Fruit fly (Drosophila melanogaster): ENCODE measurements around the gene SWIP.
A peak's percentile ranks its signal among the peaks of the same experiment; 100 is the strongest.

The SWIP gene

DNA sequence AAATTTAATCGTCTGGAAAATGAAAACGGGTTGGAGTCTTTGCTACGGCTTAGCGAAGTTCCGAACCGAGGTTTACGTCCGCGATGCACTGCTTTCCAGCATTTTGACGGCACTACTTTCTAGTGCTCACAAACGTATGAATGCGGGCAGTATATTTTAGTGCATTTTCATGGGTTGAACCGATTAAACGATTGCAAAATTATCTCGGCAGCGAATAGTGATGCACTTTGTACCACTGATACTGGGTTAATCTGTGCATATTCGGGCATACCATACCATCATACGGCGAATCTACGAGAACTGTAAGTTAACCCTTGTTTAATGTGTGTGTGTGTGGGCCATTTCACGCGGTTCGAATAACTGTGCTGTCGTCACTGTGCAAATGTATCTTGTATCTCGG lies 42.7 kb upstream of the SWIP start, which contains the start of gene Mfe2 (continued):
- TF ChIP-seq psq (GFP tag; optimal IDR thresholded peaks at IDR 0.05) (no peak), NC2β (GFP tag; optimal IDR thresholded peaks at IDR 0.05) (peak; percentile 61), CG9609 (GFP tag; optimal IDR thresholded peaks at IDR 0.05) (peak; percentile 62), CG7786 (GFP tag; optimal IDR thresholded peaks at IDR 0.05) (peak; percentile 77), grn (GFP tag; optimal IDR thresholded peaks at IDR 0.05) (peak; percentile 67), sna (GFP tag; IDR thresholded peaks at IDR 0.05; ENCODE audit: partially characterized antibody) (no peak), tgo (GFP tag; IDR thresholded peaks at IDR 0.05) (peak; percentile 23; the same call in 1 of the 3 replicates), Atf-2 (GFP tag; optimal IDR thresholded peaks at IDR 0.05) (no peak), MESR4 (GFP tag; optimal IDR thresholded peaks at IDR 0.05) (peak; percentile 87), Eip74EF (GFP tag; optimal IDR thresholded peaks at IDR 0.05) (no peak), CG8281 (tag; optimal IDR thresholded peaks at IDR 0.05) (no peak), wor (GFP tag; IDR thresholded peaks at IDR 0.05) (no peak; the same call in 1 of the 2 replicates), ewg (GFP tag; optimal IDR thresholded peaks at IDR 0.05) (peak; percentile 34), unpg (GFP tag; optimal IDR thresholded peaks at IDR 0.05) (peak; percentile 36), ems (GFP tag; optimal IDR thresholded peaks at IDR 0.05) (peak; percentile 54), h (optimal IDR thresholded peaks at IDR 0.05) (no peak), stwl (tag; optimal IDR thresholded peaks at IDR 0.05) (peak; percentile 68), CG13775 (GFP tag; optimal IDR thresholded peaks at IDR 0.05) (no peak), CG11456 (GFP tag; IDR thresholded peaks at IDR 0.05) (peak; percentile 74; the same call in 2 of the 3 replicates), CG34422 (GFP tag; IDR thresholded peaks at IDR 0.05) (no peak), Dp (GFP tag; optimal IDR thresholded peaks at IDR 0.05) (peak; percentile 57), CG8765 (GFP tag; IDR thresholded peaks at IDR 0.05) (0 out of 2 replicates have a peak, but pooled peaks have one; percentile 6), CG2678 (tag; optimal IDR thresholded peaks at IDR 0.05) (no peak), CG16815 (GFP tag; optimal IDR thresholded peaks at IDR 0.05) (peak; percentile 26), BtbVII (GFP tag; optimal IDR thresholded peaks at IDR 0.05) (no peak), CG15514 (GFP tag; optimal IDR thresholded peaks at IDR 0.05) (peak; percentile 86), Atf6 (GFP tag; IDR thresholded peaks at IDR 0.05) (no peak), Bdp1 (GFP tag; optimal IDR thresholded peaks at IDR 0.05) (no peak), Dek (tag; optimal IDR thresholded peaks at IDR 0.05) (peak; percentile 20), Side (GFP tag; optimal IDR thresholded peaks at IDR 0.05) (peak; percentile 59), Fer2 (tag; optimal IDR thresholded peaks at IDR 0.05) (no peak), CG8359 (GFP tag; optimal IDR thresholded peaks at IDR 0.05; ENCODE audit: borderline replicate concordance) (no peak), btn (GFP tag; optimal IDR thresholded peaks at IDR 0.05) (no peak), CG10267 (tag; optimal IDR thresholded peaks at IDR 0.05) (peak; percentile 98), B-H1 (GFP tag; IDR thresholded peaks at IDR 0.05) (no peak), CG1647 (GFP tag; optimal IDR thresholded peaks at IDR 0.05) (peak; percentile 44), dmrt11E (tag; optimal IDR thresholded peaks at IDR 0.05) (no peak), dimm (GFP tag; IDR thresholded peaks at IDR 0.05) (no peak), nerfin-2 (GFP tag; IDR thresholded peaks at IDR 0.05; ENCODE audit: partially characterized antibody) (0 out of 2 replicates have a peak, but pooled peaks have one; percentile 15), HLHmδ (GFP tag; optimal IDR thresholded peaks at IDR 0.05) (no peak), lbe (GFP tag; optimal IDR thresholded peaks at IDR 0.05) (no peak), Stat92E (GFP tag; optimal IDR thresholded peaks at IDR 0.05) (peak in 1 of 3 experiments; percentile 13), ERR (GFP tag; optimal IDR thresholded peaks at IDR 0.05) (peak; percentile 57), kni (GFP tag; optimal IDR thresholded peaks at IDR 0.05) (peak; percentile 70), CG5953 (GFP tag; IDR thresholded peaks at IDR 0.05) (no peak), fu2 (GFP tag; optimal IDR thresholded peaks at IDR 0.05) (peak; percentile 73), prd (optimal IDR thresholded peaks at IDR 0.05) (no peak), prd (GFP tag; IDR thresholded peaks at IDR 0.05) (peak; percentile 41; the same call in 1 of the 3 replicates), CG18011 (GFP tag; optimal IDR thresholded peaks at IDR 0.05) (no peak), pb (GFP tag; optimal IDR thresholded peaks at IDR 0.05) (no peak)
